Worm (Caenorhabditis elegans): ENCODE measurements around the gene T22D1.18.

The T22D1.18 gene

DNA sequence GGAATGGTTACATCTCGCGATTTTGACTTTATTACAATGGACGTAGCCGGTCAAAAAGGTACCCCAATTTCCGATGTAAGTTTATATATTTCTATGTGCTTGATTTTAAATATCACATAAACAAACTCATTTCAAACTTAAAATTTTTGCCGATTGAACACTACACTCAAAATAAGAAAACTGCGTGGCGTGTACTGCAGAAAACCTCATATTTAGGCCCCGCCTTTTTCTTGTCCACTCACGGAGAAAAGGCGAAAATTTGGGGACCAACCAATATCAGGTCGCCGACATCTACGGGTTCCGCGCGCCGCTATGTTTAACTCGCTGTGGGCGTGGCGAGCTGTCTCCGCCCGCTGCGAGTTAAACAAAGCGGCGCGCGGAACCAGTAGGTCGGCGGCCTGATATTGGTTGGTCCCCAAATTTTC is 5.8 kb downstream of the T22D1.18 start:
- TF ChIP-seq scrt-1 (GFP tag; IDR thresholded peaks at IDR 0.05): 0 out of 2 replicates have a peak, but pooled peaks have one; percentile 16

DNA sequence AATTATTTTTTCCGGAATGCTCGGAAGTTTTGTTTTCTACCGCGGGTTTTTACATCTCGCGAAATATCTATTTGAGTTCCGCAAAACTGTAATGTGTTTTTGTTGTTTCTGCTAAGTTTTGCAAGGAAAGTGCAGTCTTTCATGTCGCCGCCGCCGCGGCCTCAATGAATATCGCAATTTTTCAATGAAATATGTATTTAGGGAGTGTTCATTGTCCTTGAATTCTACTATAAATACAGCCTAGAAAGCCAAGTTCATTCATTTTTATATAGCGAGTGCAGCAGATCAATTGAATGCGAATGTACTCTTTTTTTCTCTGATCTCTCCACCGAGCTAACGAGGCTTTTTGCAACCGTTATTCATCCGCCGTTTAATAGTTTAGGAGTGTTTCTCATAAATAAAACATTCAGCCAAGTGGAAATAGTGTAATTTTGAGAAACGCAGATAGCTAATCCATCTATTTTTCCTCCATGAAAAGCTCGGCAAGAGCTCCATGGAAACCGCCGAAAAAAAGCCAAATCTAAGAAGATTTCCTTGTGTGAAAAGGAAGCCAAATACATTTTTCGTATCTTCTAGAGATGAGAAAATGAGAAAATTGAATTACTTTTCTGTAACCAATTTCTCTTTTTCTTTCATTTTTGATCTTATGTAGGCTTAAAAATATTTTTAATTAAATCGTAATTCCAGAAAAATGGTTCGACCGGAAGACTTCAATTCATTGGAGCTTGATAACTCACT is 6.9 kb downstream of the T22D1.18 start, which contains the start of gene T22D1.3:
Gene T22D1.3, plus strand, starts transcription at position 688 of the 738 bp plus-strand sequence.
- TF ChIP-seq sea-1 (GFP tag; conservative IDR thresholded peaks at IDR 0.05): no peak

ce11 chrIV:6909863-6910733 is 9.9 kb downstream of the T22D1.18 start, which contains the start of the genes rpn-1 and ribo-1:
Gene rpn-1 (minus strand): TSS chrIV:6909913.
Gene ribo-1 (plus strand): TSS chrIV:6910683.
- TF ChIP-seq scrt-1 (GFP tag; IDR thresholded peaks at IDR 0.05) (no peak), tbx-11 (GFP tag; IDR thresholded peaks at IDR 0.05) (no peak), hmg-4 (GFP tag; optimal IDR thresholded peaks at IDR 0.05) (no peak), hnd-1 (tag; optimal IDR thresholded peaks at IDR 0.05) (no peak), F13C5.2 (tag; optimal IDR thresholded peaks at IDR 0.05) (no peak), tbx-37 (GFP tag; conservative IDR thresholded peaks at IDR 0.05) (no peak), hmbx-1 (tag; optimal IDR thresholded peaks at IDR 0.05) (no peak), B0310.2 (tag; optimal IDR thresholded peaks at IDR 0.05) (no peak), tra-4 (tag; optimal IDR thresholded peaks at IDR 0.05) (no peak), ets-7 (tag; optimal IDR thresholded peaks at IDR 0.05) (no peak), ceh-36 (tag; optimal IDR thresholded peaks at IDR 0.05) (no peak)

DNA sequence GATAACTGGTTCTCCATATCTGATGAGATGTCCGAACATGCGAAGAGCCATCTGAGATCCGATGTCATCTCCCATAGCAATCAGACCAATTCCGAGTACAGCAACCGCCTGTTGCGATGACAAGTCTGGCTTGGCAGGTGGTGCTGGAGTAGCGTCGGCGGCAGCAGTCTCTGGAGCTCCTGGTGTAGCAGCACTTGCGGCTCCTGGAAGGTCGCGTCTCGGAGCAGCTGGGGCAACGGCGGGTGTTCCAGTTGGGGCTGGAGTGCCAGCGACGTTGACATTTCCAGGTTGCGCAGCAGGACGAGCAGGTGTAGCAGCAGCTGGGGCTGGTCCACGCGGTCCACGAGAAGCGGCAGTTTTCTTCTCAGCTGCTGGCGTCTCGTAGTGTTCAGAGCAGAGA is 12.5 kb downstream of the T22D1.18 start:
- TF ChIP-seq hmg-4 (GFP tag; optimal IDR thresholded peaks at IDR 0.05) (no peak), F13C5.2 (tag; optimal IDR thresholded peaks at IDR 0.05) (no peak), tbx-37 (GFP tag; conservative IDR thresholded peaks at IDR 0.05) (no peak), tbx-11 (GFP tag; IDR thresholded peaks at IDR 0.05) (no peak), sea-1 (GFP tag; conservative IDR thresholded peaks at IDR 0.05) (no peak), ceh-13 (GFP tag; optimal IDR thresholded peaks at IDR 0.05) (no peak), B0310.2 (tag; optimal IDR thresholded peaks at IDR 0.05) (no peak), hmbx-1 (tag; optimal IDR thresholded peaks at IDR 0.05) (no peak), flt-1 (GFP tag; IDR thresholded peaks at IDR 0.05) (no peak), scrt-1 (GFP tag; IDR thresholded peaks at IDR 0.05) (no peak), aly-1 (tag; optimal IDR thresholded peaks at IDR 0.05) (no peak), ceh-36 (tag; optimal IDR thresholded peaks at IDR 0.05) (no peak), ama-1 (optimal IDR thresholded peaks at IDR 0.05) (no peak), pes-1 (GFP tag; IDR thresholded peaks at IDR 0.05) (no peak), hnd-1 (tag; optimal IDR thresholded peaks at IDR 0.05) (no peak), ets-7 (tag; optimal IDR thresholded peaks at IDR 0.05) (no peak), tra-4 (tag; optimal IDR thresholded peaks at IDR 0.05) (no peak)

ce11 chrIV:6905947-6906489 is 13.9 kb downstream of the T22D1.18 start, which contains the start of the genes T22D1.17 and T22D1.8:
Gene T22D1.17 (plus strand): TSS chrIV:6905997.
Gene T22D1.8 (minus strand): TSS chrIV:6906348.
- no peak for TF ChIP-seq pes-1 (GFP tag; IDR thresholded peaks at IDR 0.05)
- TF ChIP-seq ceh-13 (GFP tag; optimal IDR thresholded peaks at IDR 0.05): no peak
- no peak for TF ChIP-seq hnd-1 (tag; optimal IDR thresholded peaks at IDR 0.05)
- no peak for TF ChIP-seq hmbx-1 (tag; optimal IDR thresholded peaks at IDR 0.05)
- TF ChIP-seq tra-4 (tag; optimal IDR thresholded peaks at IDR 0.05): no peak
- no peak for TF ChIP-seq flt-1 (GFP tag; IDR thresholded peaks at IDR 0.05)
- no peak for TF ChIP-seq ama-1 (optimal IDR thresholded peaks at IDR 0.05)
- TF ChIP-seq scrt-1 (GFP tag; IDR thresholded peaks at IDR 0.05): no peak
- TF ChIP-seq F13C5.2 (tag; optimal IDR thresholded peaks at IDR 0.05): no peak
- TF ChIP-seq aly-1 (tag; optimal IDR thresholded peaks at IDR 0.05): no peak
- TF ChIP-seq hmg-4 (GFP tag; optimal IDR thresholded peaks at IDR 0.05): no peak
- TF ChIP-seq B0310.2 (tag; optimal IDR thresholded peaks at IDR 0.05): no peak
- no peak for TF ChIP-seq ceh-36 (tag; optimal IDR thresholded peaks at IDR 0.05)
- no peak for TF ChIP-seq tbx-37 (GFP tag; conservative IDR thresholded peaks at IDR 0.05)
- TF ChIP-seq ets-7 (tag; optimal IDR thresholded peaks at IDR 0.05): no peak
- TF ChIP-seq tbx-11 (GFP tag; IDR thresholded peaks at IDR 0.05): no peak
- TF ChIP-seq sea-1 (GFP tag; conservative IDR thresholded peaks at IDR 0.05): no peak

DNA sequence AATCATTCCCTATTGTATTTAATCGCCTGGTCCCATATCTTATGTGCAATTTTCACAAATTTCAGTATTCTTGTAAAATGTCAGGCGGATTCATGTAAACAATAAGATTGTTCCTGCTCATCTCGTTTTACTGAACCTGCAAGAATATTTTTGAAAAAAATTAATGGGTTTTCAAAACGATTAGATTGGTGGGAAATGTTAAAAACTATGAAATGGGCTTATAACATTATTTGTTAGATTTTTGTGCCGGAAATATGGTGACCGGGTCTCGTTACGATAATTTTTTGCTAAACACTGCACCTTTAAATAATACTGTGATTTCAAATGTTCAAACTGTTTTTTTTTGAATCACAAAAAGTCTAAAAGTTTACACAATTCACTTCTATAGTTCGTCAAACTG is 14.5 kb downstream of the T22D1.18 start:
- no peak for TF ChIP-seq hmg-4 (GFP tag; optimal IDR thresholded peaks at IDR 0.05)
- no peak for TF ChIP-seq tbx-11 (GFP tag; IDR thresholded peaks at IDR 0.05)
- no peak for TF ChIP-seq pes-1 (GFP tag; IDR thresholded peaks at IDR 0.05)
- TF ChIP-seq hnd-1 (tag; optimal IDR thresholded peaks at IDR 0.05): no peak
- no peak for TF ChIP-seq scrt-1 (GFP tag; IDR thresholded peaks at IDR 0.05)
- TF ChIP-seq ama-1 (optimal IDR thresholded peaks at IDR 0.05): no peak
- TF ChIP-seq tra-4 (tag; optimal IDR thresholded peaks at IDR 0.05): no peak
- no peak for TF ChIP-seq sea-1 (GFP tag; conservative IDR thresholded peaks at IDR 0.05)
- no peak for TF ChIP-seq ceh-36 (tag; optimal IDR thresholded peaks at IDR 0.05)
- TF ChIP-seq tbx-37 (GFP tag; conservative IDR thresholded peaks at IDR 0.05): no peak
- TF ChIP-seq ets-7 (tag; optimal IDR thresholded peaks at IDR 0.05): no peak
- TF ChIP-seq hmbx-1 (tag; optimal IDR thresholded peaks at IDR 0.05): no peak
- TF ChIP-seq B0310.2 (tag; optimal IDR thresholded peaks at IDR 0.05): no peak
- no peak for TF ChIP-seq aly-1 (tag; optimal IDR thresholded peaks at IDR 0.05)
- TF ChIP-seq F13C5.2 (tag; optimal IDR thresholded peaks at IDR 0.05): no peak
- no peak for TF ChIP-seq ceh-13 (GFP tag; optimal IDR thresholded peaks at IDR 0.05)
- TF ChIP-seq flt-1 (GFP tag; IDR thresholded peaks at IDR 0.05): no peak

DNA sequence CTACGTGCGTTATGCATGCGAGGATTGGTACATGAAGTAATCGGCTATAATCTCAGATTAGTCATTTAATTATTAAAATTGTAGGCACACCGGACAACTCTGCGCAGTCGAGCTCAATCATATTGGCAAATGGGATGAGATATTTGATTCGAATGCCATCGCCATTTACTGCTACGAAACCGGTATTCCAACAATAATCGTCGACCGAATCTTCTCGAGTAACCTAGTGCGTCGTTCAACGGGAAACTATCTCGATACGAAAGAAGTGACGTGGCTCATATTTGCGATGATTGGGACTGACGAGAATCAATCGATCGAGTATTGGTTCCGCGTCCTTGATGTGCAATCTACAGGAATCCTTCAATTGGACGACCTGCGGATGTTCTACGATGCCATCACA is 15.4 kb downstream of the T22D1.18 start:
- TF ChIP-seq flt-1 (GFP tag; IDR thresholded peaks at IDR 0.05) (no peak), tbx-11 (GFP tag; IDR thresholded peaks at IDR 0.05) (no peak), ets-7 (tag; optimal IDR thresholded peaks at IDR 0.05) (no peak), ceh-36 (tag; optimal IDR thresholded peaks at IDR 0.05) (no peak), pes-1 (GFP tag; IDR thresholded peaks at IDR 0.05) (no peak), hmbx-1 (tag; optimal IDR thresholded peaks at IDR 0.05) (no peak), tra-4 (tag; optimal IDR thresholded peaks at IDR 0.05) (no peak), tbx-37 (GFP tag; conservative IDR thresholded peaks at IDR 0.05) (no peak), hnd-1 (tag; optimal IDR thresholded peaks at IDR 0.05) (no peak), aly-1 (tag; optimal IDR thresholded peaks at IDR 0.05) (no peak), hmg-4 (GFP tag; optimal IDR thresholded peaks at IDR 0.05) (no peak), F13C5.2 (tag; optimal IDR thresholded peaks at IDR 0.05) (no peak), sea-1 (GFP tag; conservative IDR thresholded peaks at IDR 0.05) (no peak), B0310.2 (tag; optimal IDR thresholded peaks at IDR 0.05) (no peak), ceh-13 (GFP tag; optimal IDR thresholded peaks at IDR 0.05) (no peak), scrt-1 (GFP tag; IDR thresholded peaks at IDR 0.05) (no peak), ama-1 (optimal IDR thresholded peaks at IDR 0.05) (no peak)
